Worm (Caenorhabditis elegans) whole organism, mixed stage, embryonic: ENCODE measurements around the gene T24C12.1.

Experiments
- lsy-2 ChIP-seq: fragments of 150-350 bp; optimal IDR thresholded peaks from 2 replicates; lab custom pipeline; 2014; ENCODE audit warnings: missing biosample characterization, missing genetic modification characterization
- nhr-28 ChIP-seq: fragments of 150-350 bp; optimal IDR thresholded peaks from 2 replicates; lab custom pipeline; 2014; ENCODE audit warnings: missing biosample characterization, missing genetic modification characterization
- pha-4 ChIP-seq: fragments of 150-350 bp; optimal IDR thresholded peaks from 2 replicates; lab custom pipeline; 2018; ENCODE audit warnings: missing biosample characterization, missing genetic modification reagents, missing genetic modification characterization
- snpc-4 ChIP-seq: fragments of 150-350 bp; optimal IDR thresholded peaks from 2 replicates; lab custom pipeline; 2014; ENCODE audit warnings: missing biosample characterization, missing genetic modification characterization
- tbx-8 ChIP-seq: fragments of 200-800 bp; sonication (Bioruptor generic); optimal IDR thresholded peaks from 2 replicates; lab custom pipeline; 2018; ENCODE audit warnings: mild to moderate bottlenecking, missing genetic modification characterization, moderate library complexity, missing compliant biosample characterization
- unc-62 ChIP-seq: fragments of 150-350 bp; optimal IDR thresholded peaks from 2 replicates; lab custom pipeline; 2014; ENCODE audit warnings: missing biosample characterization, missing genetic modification reagents, missing genetic modification characterization

- TF ChIP-seq tbx-8 (GFP tag; lab: Kevin White, UChicago) (no peak), lsy-2 (no peak), pha-4 (tag; lab: Kevin White, UChicago) (no peak), snpc-4 (tag; lab: Kevin White, UChicago) (no peak), unc-62 (GFP tag; lab: Kevin White, UChicago) (no peak), nhr-28 (tag; lab: Kevin White, UChicago) (no peak)
Observed at ce11 chrX:2199140-2199539, at the start of gene T24C12.1.
